Worm (Caenorhabditis elegans): ENCODE results near the gene nep-17.

The nep-17 gene

DNA sequence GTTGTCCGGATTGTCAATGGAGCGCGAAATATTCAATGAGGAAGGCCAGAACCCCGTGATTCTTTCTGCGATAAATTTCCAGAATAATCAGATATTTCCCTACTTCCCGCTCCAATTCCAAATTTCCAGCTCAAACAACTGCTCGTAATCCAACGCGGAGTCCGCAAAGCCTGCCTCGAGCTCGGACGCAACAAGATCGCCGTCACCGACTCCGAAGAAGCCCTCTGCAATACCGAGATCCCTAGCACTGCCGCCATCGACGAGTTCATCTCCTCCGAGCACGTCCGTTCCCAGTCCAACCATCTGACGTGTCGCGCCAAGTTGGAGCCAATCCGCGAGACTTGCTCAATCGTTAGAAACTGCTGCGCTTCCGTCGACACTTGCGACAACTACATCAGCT lies 22.5 kb upstream of the nep-17 start:
- no peak for TF ChIP-seq mab-5 (tag; optimal IDR thresholded peaks at IDR 0.05)
- no peak for TF ChIP-seq nhr-10 (tag; optimal IDR thresholded peaks at IDR 0.05)

- TF ChIP-seq alr-1 (tag; optimal IDR thresholded peaks at IDR 0.05) (no peak), lin-39 (tag; optimal IDR thresholded peaks at IDR 0.05) (no peak), mab-5 (tag; optimal IDR thresholded peaks at IDR 0.05) (no peak), nhr-237 (tag; optimal IDR thresholded peaks at IDR 0.05) (no peak), nhr-129 (tag; optimal IDR thresholded peaks at IDR 0.05) (no peak), skn-1 (tag; optimal IDR thresholded peaks at IDR 0.05) (no peak), sem-4 (tag; optimal IDR thresholded peaks at IDR 0.05) (no peak), mbf-1 (tag; optimal IDR thresholded peaks at IDR 0.05) (no peak), F13H6.1 (tag; optimal IDR thresholded peaks at IDR 0.05) (no peak), aly-2 (tag; optimal IDR thresholded peaks at IDR 0.05) (no peak), lin-11 (tag; optimal IDR thresholded peaks at IDR 0.05) (no peak), crh-2 (tag; optimal IDR thresholded peaks at IDR 0.05) (no peak), peb-1 (tag; optimal IDR thresholded peaks at IDR 0.05) (no peak), unc-55 (GFP tag; optimal IDR thresholded peaks at IDR 0.05) (no peak), nhr-21 (tag; optimal IDR thresholded peaks at IDR 0.05) (no peak), dmd-4 (tag; optimal IDR thresholded peaks at IDR 0.05) (no peak), sma-3 (GFP tag; optimal IDR thresholded peaks at IDR 0.05) (no peak), R02D3.7 (tag; optimal IDR thresholded peaks at IDR 0.05) (no peak)
These were observed 20.1 kb upstream of the nep-17 start for ce11 chrII:13487563-13487962.

ce11 chrII:13489896-13490295 lies 17.7 kb upstream of the nep-17 start:
- no peak for TF ChIP-seq ztf-1 (GFP tag; conservative IDR thresholded peaks at IDR 0.05)
- TF ChIP-seq gmeb-1 (tag; optimal IDR thresholded peaks at IDR 0.05), result no peak
- no peak for TF ChIP-seq ceh-16 (tag; optimal IDR thresholded peaks at IDR 0.05)
- TF ChIP-seq dmd-4 (tag; optimal IDR thresholded peaks at IDR 0.05), result no peak
- no peak for TF ChIP-seq unc-39 (tag; optimal IDR thresholded peaks at IDR 0.05)
- no peak for TF ChIP-seq nhr-12 (tag; optimal IDR thresholded peaks at IDR 0.05)
- no peak for TF ChIP-seq nhr-21 (tag; optimal IDR thresholded peaks at IDR 0.05)
- no peak for TF ChIP-seq ztf-4 (tag; optimal IDR thresholded peaks at IDR 0.05)

DNA sequence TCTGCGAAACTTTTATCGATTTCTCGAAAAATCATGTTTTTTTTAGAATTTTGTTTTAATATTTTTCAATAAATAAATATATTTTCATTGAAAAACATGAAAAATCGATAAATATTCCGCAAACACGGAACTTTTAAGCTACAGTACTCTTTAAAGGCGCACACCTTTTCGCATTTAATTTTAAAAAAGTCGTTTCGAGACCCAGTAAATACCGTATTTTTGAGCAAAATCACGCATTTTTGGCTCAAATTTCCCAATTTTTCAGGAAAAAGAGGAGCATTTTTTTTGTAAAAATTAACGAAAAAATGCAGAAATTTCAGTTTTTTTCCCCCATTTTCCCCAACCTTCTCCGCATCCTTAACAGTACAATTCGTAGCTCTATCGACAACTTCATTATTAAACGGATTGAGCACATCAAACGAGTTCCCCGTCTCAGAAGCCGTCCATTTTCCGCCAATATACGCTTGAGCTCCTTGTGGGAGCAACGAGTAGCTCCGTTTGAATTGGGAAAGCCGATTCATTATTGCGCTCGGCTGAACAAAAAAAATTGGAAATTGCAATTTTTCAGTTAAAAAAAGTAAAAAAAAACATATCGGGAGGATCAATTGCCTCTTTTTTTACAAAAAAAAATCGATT lies 16.2 kb upstream of the nep-17 start, which contains the start of gene alh-7:
TSS of gene alh-7 (minus strand) at position 533 of the 636 bp plus-strand sequence.
- TF ChIP-seq mdl-1 (tag; optimal IDR thresholded peaks at IDR 0.05) (no peak), ama-1 (optimal IDR thresholded peaks at IDR 0.05) (no peak), ztf-1 (GFP tag; conservative IDR thresholded peaks at IDR 0.05) (no peak), nhr-25 (tag; optimal IDR thresholded peaks at IDR 0.05) (no peak), dmd-4 (tag; optimal IDR thresholded peaks at IDR 0.05) (no peak), nhr-10 (tag; optimal IDR thresholded peaks at IDR 0.05) (no peak), C34F6.9 (tag; optimal IDR thresholded peaks at IDR 0.05) (no peak), fos-1 (tag; optimal IDR thresholded peaks at IDR 0.05) (no peak), unc-55 (GFP tag; optimal IDR thresholded peaks at IDR 0.05) (no peak), aly-2 (tag; optimal IDR thresholded peaks at IDR 0.05) (no peak)

DNA sequence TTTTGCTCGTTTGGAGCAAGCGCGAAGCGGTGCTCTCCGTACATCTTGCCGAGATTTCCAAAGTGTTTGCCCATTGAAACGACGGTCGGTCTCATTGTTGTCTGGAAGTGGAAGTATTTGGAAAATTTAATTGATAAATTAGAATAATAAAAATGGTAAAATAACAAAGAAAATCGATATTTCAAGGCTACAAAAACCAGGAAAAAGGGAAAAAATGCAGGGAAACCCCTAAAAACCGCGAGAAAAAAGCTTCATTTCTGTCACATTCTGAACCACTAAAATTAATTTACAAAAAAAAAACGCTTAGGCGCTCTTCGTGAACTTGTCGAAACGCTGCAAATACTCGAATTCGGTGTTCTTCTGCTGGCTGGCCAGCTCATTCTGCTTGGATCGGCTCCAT lies 14.7 kb upstream of the nep-17 start, which contains the start of gene F45H10.2:
TSS of gene F45H10.2 (minus strand) at position 101 of the 400 bp plus-strand sequence.
- TF ChIP-seq mab-5 (tag; optimal IDR thresholded peaks at IDR 0.05) (no peak), mdl-1 (tag; optimal IDR thresholded peaks at IDR 0.05) (no peak), skn-1 (tag; optimal IDR thresholded peaks at IDR 0.05) (no peak), lsy-2 (tag; optimal IDR thresholded peaks at IDR 0.05) (no peak), mbf-1 (tag; optimal IDR thresholded peaks at IDR 0.05) (no peak), nhr-25 (tag; optimal IDR thresholded peaks at IDR 0.05) (no peak), ama-1 (optimal IDR thresholded peaks at IDR 0.05) (no peak), ztf-1 (GFP tag; conservative IDR thresholded peaks at IDR 0.05) (no peak), egl-27 (tag; optimal IDR thresholded peaks at IDR 0.05) (no peak)

DNA sequence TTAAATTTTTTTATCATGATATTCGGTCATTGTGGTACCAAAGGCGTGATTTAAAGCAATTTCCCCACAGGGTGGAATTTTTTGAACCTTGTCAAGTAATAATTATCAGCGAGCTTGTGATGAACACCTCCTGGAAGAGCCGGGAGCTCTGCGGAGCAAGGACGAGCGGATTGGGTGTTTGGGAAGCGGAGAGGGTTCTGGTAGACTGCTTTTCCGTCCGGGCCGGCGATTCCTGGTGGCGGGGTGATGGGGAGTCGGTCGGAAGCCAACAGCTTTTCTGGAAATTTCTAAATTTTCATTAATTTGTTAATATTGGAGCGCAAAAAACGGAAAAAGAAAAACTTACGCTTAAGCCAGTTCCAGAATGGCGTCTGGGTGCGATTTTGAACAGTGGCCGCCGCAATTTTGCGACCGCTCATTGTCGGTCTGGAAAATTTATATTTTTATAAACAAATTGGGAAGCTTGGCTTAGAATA lies 13.4 kb upstream of the nep-17 start, which contains the start of gene ndua-7:
TSS of gene ndua-7 (minus strand) at position 426 of the 476 bp plus-strand sequence.
- TF ChIP-seq lsy-2 (tag; optimal IDR thresholded peaks at IDR 0.05) (no peak), F13H6.1 (tag; optimal IDR thresholded peaks at IDR 0.05) (no peak), sma-9 (GFP tag; optimal IDR thresholded peaks at IDR 0.05) (no peak), sma-9 (tag; optimal IDR thresholded peaks at IDR 0.05) (no peak), blmp-1 (tag; optimal IDR thresholded peaks at IDR 0.05; ENCODE audit: insufficient read depth) (no peak), elt-1 (tag; optimal IDR thresholded peaks at IDR 0.05) (no peak), ztf-4 (tag; optimal IDR thresholded peaks at IDR 0.05) (no peak), nhr-129 (tag; optimal IDR thresholded peaks at IDR 0.05) (no peak), lin-11 (tag; optimal IDR thresholded peaks at IDR 0.05) (no peak), mbf-1 (tag; optimal IDR thresholded peaks at IDR 0.05) (no peak), crh-2 (tag; optimal IDR thresholded peaks at IDR 0.05) (no peak), nhr-25 (tag; optimal IDR thresholded peaks at IDR 0.05) (no peak), nhr-21 (tag; optimal IDR thresholded peaks at IDR 0.05) (no peak), dmd-4 (tag; optimal IDR thresholded peaks at IDR 0.05) (no peak), sem-4 (tag; optimal IDR thresholded peaks at IDR 0.05) (no peak), unc-39 (tag; optimal IDR thresholded peaks at IDR 0.05) (no peak), nhr-23 (tag; optimal IDR thresholded peaks at IDR 0.05) (no peak), ama-1 (optimal IDR thresholded peaks at IDR 0.05) (no peak)

All from whole organism, L2 larva.